Worm (Caenorhabditis elegans): ENCODE results near the gene srg-62.

DNA sequence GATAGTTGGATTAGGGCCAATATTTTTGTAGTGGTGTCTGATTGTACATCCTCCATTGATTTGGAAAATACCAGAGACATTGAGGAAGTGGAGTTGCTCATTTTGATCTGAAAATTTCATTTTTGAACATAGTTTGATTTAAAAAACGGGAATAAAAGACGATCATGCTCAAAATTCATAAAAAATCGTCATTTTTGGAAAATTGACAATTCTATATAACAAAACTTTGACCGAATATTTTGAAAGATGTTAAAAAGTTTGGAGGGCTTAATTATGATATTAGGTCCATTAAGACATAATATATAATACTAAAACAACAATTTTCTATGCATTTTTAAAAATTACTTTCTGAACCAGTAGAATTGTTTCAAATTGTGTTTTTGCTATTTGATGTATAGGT, 17.3 kb upstream of the srg-62 start, which contains the start of gene srg-58:
- no peak for TF ChIP-seq tab-1 (GFP tag; IDR thresholded peaks at IDR 0.05)
- TF ChIP-seq klf-2 (GFP tag; conservative IDR thresholded peaks at IDR 0.05) = no peak
- TF ChIP-seq med-1 (GFP tag; optimal IDR thresholded peaks at IDR 0.05; ENCODE audit: insufficient read depth) = no peak
- no peak for TF ChIP-seq flt-1 (GFP tag; IDR thresholded peaks at IDR 0.05)
- TF ChIP-seq T22C8.4 (GFP tag; IDR thresholded peaks at IDR 0.05) = no peak
- TF ChIP-seq ref-1 (GFP tag; conservative IDR thresholded peaks at IDR 0.05) = no peak
- no peak for TF ChIP-seq ztf-29 (GFP tag; IDR thresholded peaks at IDR 0.05)

Data from whole organism, midembryonic.